Worm (Caenorhabditis elegans): ENCODE results near the gene str-249.
A peak's percentile ranks its signal among the peaks of the same experiment; 100 is the strongest.

The str-249 gene

DNA sequence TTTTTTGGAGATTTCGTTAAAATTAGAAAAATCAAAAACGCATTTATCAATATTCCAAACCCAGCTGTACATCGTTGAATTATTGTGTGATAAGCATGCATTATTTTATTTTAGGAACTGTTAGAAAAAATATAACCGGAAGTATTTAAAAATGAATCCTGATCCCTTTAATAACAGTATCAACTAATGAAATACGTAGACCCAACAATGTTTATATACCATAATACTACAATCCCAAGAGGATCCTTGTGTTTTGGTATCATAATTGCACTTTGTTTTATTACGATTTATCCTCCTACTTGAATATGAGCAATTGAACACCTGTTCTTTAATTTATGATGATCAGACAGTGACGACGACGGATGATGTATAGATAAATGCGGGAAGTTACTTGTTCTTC, at the start of gene str-249:
Gene str-249, minus strand, starts transcription at position 101 of the 400 bp plus-strand sequence.
- TF ChIP-seq Y22D7AL.16 (tag; optimal IDR thresholded peaks at IDR 0.05): no peak
- TF ChIP-seq pqm-1 (tag; optimal IDR thresholded peaks at IDR 0.05): no peak
- no peak for TF ChIP-seq mec-3 (tag; optimal IDR thresholded peaks at IDR 0.05; ENCODE audit: borderline replicate concordance)
- TF ChIP-seq hlh-8 (tag; optimal IDR thresholded peaks at IDR 0.05): no peak
- no peak for TF ChIP-seq ceh-19 (GFP tag; optimal IDR thresholded peaks at IDR 0.05)
- TF ChIP-seq pax-1 (tag; optimal IDR thresholded peaks at IDR 0.05): no peak
- TF ChIP-seq sox-2 (GFP tag; IDR thresholded peaks at IDR 0.05): no peak
- TF ChIP-seq che-1 (tag; optimal IDR thresholded peaks at IDR 0.05): no peak
- TF ChIP-seq dve-1 (tag; optimal IDR thresholded peaks at IDR 0.05): no peak
- TF ChIP-seq tbx-7 (tag; optimal IDR thresholded peaks at IDR 0.05): no peak
- TF ChIP-seq zip-5 (tag; optimal IDR thresholded peaks at IDR 0.05): no peak
- no peak for TF ChIP-seq eyg-1 (tag; optimal IDR thresholded peaks at IDR 0.05)
- no peak for TF ChIP-seq ceh-18 (tag; optimal IDR thresholded peaks at IDR 0.05)
- TF ChIP-seq unc-3 (GFP tag; conservative IDR thresholded peaks at IDR 0.05): no peak
- TF ChIP-seq unc-3 (tag; optimal IDR thresholded peaks at IDR 0.05): no peak

- TF ChIP-seq C08G9.2 (tag; optimal IDR thresholded peaks at IDR 0.05): no peak
- TF ChIP-seq ceh-19 (GFP tag; optimal IDR thresholded peaks at IDR 0.05): no peak
- no peak for TF ChIP-seq ttx-3 (tag; optimal IDR thresholded peaks at IDR 0.05)
- TF ChIP-seq ceh-34 (tag; optimal IDR thresholded peaks at IDR 0.05): no peak
- TF ChIP-seq gmeb-2 (tag; optimal IDR thresholded peaks at IDR 0.05): no peak
- TF ChIP-seq pros-1 (tag; optimal IDR thresholded peaks at IDR 0.05): no peak
- no peak for TF ChIP-seq dve-1 (tag; optimal IDR thresholded peaks at IDR 0.05)
- no peak for TF ChIP-seq K02D7.2 (tag; optimal IDR thresholded peaks at IDR 0.05)
- no peak for TF ChIP-seq unc-42 (tag; optimal IDR thresholded peaks at IDR 0.05)
- no peak for TF ChIP-seq fkh-6 (tag; optimal IDR thresholded peaks at IDR 0.05)
- TF ChIP-seq sox-2 (GFP tag; IDR thresholded peaks at IDR 0.05): no peak
Observed at ce11 chrIV:7236248-7236772, 49.7 kb upstream of the str-249 start.

DNA sequence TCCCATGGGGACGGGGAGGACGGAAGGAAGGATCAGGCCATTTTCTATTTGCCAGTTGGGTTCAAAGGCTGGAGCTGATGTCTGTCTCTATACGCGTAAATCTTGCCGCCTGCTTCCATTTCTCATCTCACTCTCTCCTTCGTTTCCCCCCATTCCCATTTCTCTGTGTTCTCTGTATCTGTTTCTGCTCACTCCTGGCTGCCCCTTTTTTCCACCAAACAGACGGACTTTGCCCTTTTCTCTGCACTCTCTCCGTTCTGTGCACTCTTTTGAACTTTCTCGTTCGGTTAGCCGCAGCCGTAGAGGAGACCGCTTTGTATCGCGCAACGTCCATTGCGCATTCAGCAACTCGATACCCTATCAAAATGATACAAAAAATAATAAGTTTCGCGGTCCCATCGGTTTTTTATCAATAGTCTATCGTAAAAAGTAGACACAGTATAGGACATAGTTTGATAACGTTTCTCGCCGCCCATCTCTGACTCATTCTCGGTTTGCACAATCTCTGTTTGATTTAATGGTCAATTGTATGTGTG, 48.8 kb upstream of the str-249 start:
- TF ChIP-seq nhr-232 (tag; optimal IDR thresholded peaks at IDR 0.05) (no peak), F13H6.1 (tag; optimal IDR thresholded peaks at IDR 0.05) (peak; percentile 52), fax-1 (tag; optimal IDR thresholded peaks at IDR 0.05) (no peak), sox-2 (GFP tag; IDR thresholded peaks at IDR 0.05) (no peak), pqm-1 (tag; optimal IDR thresholded peaks at IDR 0.05) (no peak), unc-42 (tag; optimal IDR thresholded peaks at IDR 0.05) (peak; percentile 51), tbx-7 (tag; optimal IDR thresholded peaks at IDR 0.05) (peak; percentile 6), unc-3 (GFP tag; conservative IDR thresholded peaks at IDR 0.05) (no peak), unc-3 (tag; optimal IDR thresholded peaks at IDR 0.05) (no peak), hlh-13 (GFP tag; optimal IDR thresholded peaks at IDR 0.05) (no peak), T23F11.4 (GFP tag; optimal IDR thresholded peaks at IDR 0.05) (no peak), fkh-6 (tag; optimal IDR thresholded peaks at IDR 0.05) (peak; percentile 50), pag-3 (tag; optimal IDR thresholded peaks at IDR 0.05; ENCODE audit: borderline replicate concordance) (no peak), che-1 (tag; optimal IDR thresholded peaks at IDR 0.05) (no peak), ttx-3 (tag; optimal IDR thresholded peaks at IDR 0.05) (no peak), ceh-34 (tag; optimal IDR thresholded peaks at IDR 0.05) (peak; percentile 83), ahr-1 (tag; optimal IDR thresholded peaks at IDR 0.05) (no peak), nfya-1 (tag; optimal IDR thresholded peaks at IDR 0.05) (peak; percentile 80), hlh-30 (tag; optimal IDR thresholded peaks at IDR 0.05; ENCODE audit: insufficient read depth) (no peak), C38D4.7 (GFP tag; optimal IDR thresholded peaks at IDR 0.05) (no peak), ets-4 (tag; optimal IDR thresholded peaks at IDR 0.05) (peak; percentile 12), odd-2 (tag; optimal IDR thresholded peaks at IDR 0.05) (no peak), pros-1 (tag; optimal IDR thresholded peaks at IDR 0.05) (no peak), eyg-1 (tag; optimal IDR thresholded peaks at IDR 0.05) (peak; percentile 24), fkh-10 (GFP tag; optimal IDR thresholded peaks at IDR 0.05) (no peak), mec-3 (tag; optimal IDR thresholded peaks at IDR 0.05; ENCODE audit: borderline replicate concordance) (no peak), ceh-22 (tag; optimal IDR thresholded peaks at IDR 0.05) (no peak), zip-5 (tag; optimal IDR thresholded peaks at IDR 0.05) (no peak), tbx-2 (tag; optimal IDR thresholded peaks at IDR 0.05) (peak; percentile 70), ceh-19 (GFP tag; optimal IDR thresholded peaks at IDR 0.05) (peak; percentile 43), ceh-9 (tag; optimal IDR thresholded peaks at IDR 0.05) (no peak), ceh-2 (tag; optimal IDR thresholded peaks at IDR 0.05) (peak; percentile 9), pha-2 (tag; optimal IDR thresholded peaks at IDR 0.05) (no peak), Y22D7AL.16 (tag; optimal IDR thresholded peaks at IDR 0.05) (no peak), hlh-6 (tag; optimal IDR thresholded peaks at IDR 0.05) (peak; percentile 27), ztf-16 (tag; optimal IDR thresholded peaks at IDR 0.05) (peak; percentile 6), pat-9 (tag; optimal IDR thresholded peaks at IDR 0.05) (no peak), lin-11 (tag; optimal IDR thresholded peaks at IDR 0.05) (no peak)

Measured in whole organism, late embryonic.